Worm (Caenorhabditis elegans) whole organism, young adult: ENCODE results near the gene haao-1.

Source experiments
- B0261.1 ChIP-seq: sonication (generic microtip); optimal IDR thresholded peaks from 2 replicates; lab custom pipeline; 2016; ENCODE audit warnings: mild to moderate bottlenecking, missing genetic modification characterization, moderate library complexity, missing compliant biosample characterization
- B0336.3 ChIP-seq: fragments of 200-800 bp; sonication (Bioruptor generic); IDR thresholded peaks from 2 replicates; pipeline ENCODE4 v1.3.6; 2022; ENCODE audit warnings: missing genetic modification characterization, missing compliant biosample characterization
- D2030.7 ChIP-seq: fragments of 200-800 bp; sonication (Bioruptor generic); IDR thresholded peaks from 2 replicates; pipeline ENCODE4 v1.3.6; 2022; ENCODE audit warnings: missing genetic modification reagents, missing genetic modification characterization, missing compliant biosample characterization
- F10E7.11 ChIP-seq: sonication (generic microtip); optimal IDR thresholded peaks from 2 replicates; lab custom pipeline; 2017; ENCODE audit warnings: mild to moderate bottlenecking, missing genetic modification characterization, moderate library complexity, missing compliant biosample characterization
- F22D6.2 ChIP-seq: sonication (generic microtip); optimal IDR thresholded peaks from 2 replicates; lab custom pipeline; 2016; ENCODE audit warnings: mild to moderate bottlenecking, missing genetic modification characterization, missing compliant biosample characterization
- F37B4.10 ChIP-seq: fragments of 200-800 bp; sonication (Bioruptor generic); IDR thresholded peaks from 2 replicates; pipeline ENCODE4 v1.3.6; 2022; ENCODE audit warnings: missing genetic modification characterization, missing compliant biosample characterization
- F49E8.2 ChIP-seq: sonication (generic microtip); optimal IDR thresholded peaks from 3 replicates; lab custom pipeline; 2017; ENCODE audit warnings: missing genetic modification characterization, mild to moderate bottlenecking, missing compliant biosample characterization, antibody characterized with exemption, moderate library complexity; ENCODE audit not compliant: insufficient read depth
- F57A8.1 ChIP-seq: fragments of 200-800 bp; sonication (Bioruptor generic); optimal IDR thresholded peaks from 2 replicates; lab custom pipeline; 2018; ENCODE audit warnings: mild to moderate bottlenecking, missing genetic modification characterization, moderate library complexity, missing compliant biosample characterization
- T07F8.4 ChIP-seq: sonication (generic microtip); optimal IDR thresholded peaks from 2 replicates; lab custom pipeline; 2016; ENCODE audit warnings: mild to moderate bottlenecking, missing genetic modification characterization, moderate library complexity, missing compliant biosample characterization
- Y53G8AR.9 ChIP-seq: fragments of 200-800 bp; sonication (Bioruptor generic); conservative IDR thresholded peaks from 2 replicates; pipeline ENCODE4 v1.3.6; 2022; ENCODE audit warnings: missing genetic modification reagents, missing genetic modification characterization, missing compliant biosample characterization
- Y79H2A.3 ChIP-seq: fragments of 200-800 bp; sonication (Bioruptor generic); conservative IDR thresholded peaks from 2 replicates; pipeline ENCODE4 v1.3.6; 2022; ENCODE audit warnings: missing genetic modification reagents, missing genetic modification characterization, missing compliant biosample characterization
- aptf-3 ChIP-seq: fragments of 200-800 bp; sonication (Bioruptor generic); IDR thresholded peaks from 2 replicates; pipeline ENCODE4 v1.3.6; 2022; ENCODE audit warnings: missing genetic modification characterization, missing compliant biosample characterization
- athp-1 ChIP-seq: sonication (generic microtip); optimal IDR thresholded peaks from 2 replicates; lab custom pipeline; 2017; ENCODE audit warnings: mild to moderate bottlenecking, missing genetic modification characterization, missing compliant biosample characterization
- attf-5 ChIP-seq: fragments of 200-800 bp; sonication (Bioruptor generic); optimal IDR thresholded peaks from 2 replicates; lab custom pipeline; 2018; ENCODE audit warnings: mild to moderate bottlenecking, missing genetic modification characterization, missing compliant biosample characterization
- ccch-3 ChIP-seq: fragments of 200-800 bp; sonication (Bioruptor generic); optimal IDR thresholded peaks from 2 replicates; lab custom pipeline; 2018; ENCODE audit warnings: mild to moderate bottlenecking, missing genetic modification characterization, missing compliant biosample characterization
- ceh-27 ChIP-seq: fragments of 200-800 bp; sonication (Bioruptor generic); optimal IDR thresholded peaks from 2 replicates; lab custom pipeline; 2018; ENCODE audit warnings: mild to moderate bottlenecking, missing genetic modification characterization, moderate library complexity, missing compliant biosample characterization
- ceh-40 ChIP-seq: fragments of 200-800 bp; sonication (Bioruptor generic); IDR thresholded peaks from 2 replicates; pipeline ENCODE4 v1.3.6; 2022; ENCODE audit warnings: missing genetic modification characterization, missing compliant biosample characterization
- ceh-58 ChIP-seq: fragments of 200-800 bp; sonication (Bioruptor generic); IDR thresholded peaks from 2 replicates; pipeline ENCODE4 v1.3.6; 2022; ENCODE audit warnings: missing genetic modification characterization, missing compliant biosample characterization
- ceh-79 ChIP-seq: sonication (generic microtip); optimal IDR thresholded peaks from 2 replicates; lab custom pipeline; 2017; ENCODE audit warnings: mild to moderate bottlenecking, missing genetic modification characterization, missing compliant biosample characterization
- efl-1 ChIP-seq: fragments of 150-350 bp; optimal IDR thresholded peaks from 2 replicates; lab custom pipeline; 2014; ENCODE audit warnings: missing biosample characterization, missing genetic modification reagents, missing genetic modification characterization
- egl-44 ChIP-seq: fragments of 200-800 bp; sonication (Bioruptor generic); IDR thresholded peaks from 2 replicates; pipeline ENCODE4 v1.3.6; 2022; ENCODE audit warnings: missing genetic modification reagents, missing genetic modification characterization, missing compliant biosample characterization
- fkh-3 ChIP-seq: sonication (generic microtip); optimal IDR thresholded peaks from 2 replicates; lab custom pipeline; 2016; ENCODE audit warnings: mild to moderate bottlenecking, missing genetic modification characterization, missing compliant biosample characterization
- hlh-12 ChIP-seq: sonication (generic microtip); optimal IDR thresholded peaks from 2 replicates; lab custom pipeline; 2016; ENCODE audit warnings: missing genetic modification characterization, missing compliant biosample characterization
- let-607 ChIP-seq, 2 experiments: fragments of 200-800 bp in 1 of 2; sonication (Bioruptor generic) in 1 of 2; sonication (generic microtip) in 1 of 2; optimal IDR thresholded peaks; 2 replicates each; lab custom pipeline; 2016 to 2018; ENCODE audit warnings: mild to moderate bottlenecking in 2 of 2, missing compliant biosample characterization in 2 of 2, missing genetic modification characterization in 2 of 2, moderate library complexity in 2 of 2, missing genotype in 1 of 2
- lin-40 ChIP-seq: sonication (generic microtip); optimal IDR thresholded peaks from 2 replicates; lab custom pipeline; 2016; ENCODE audit warnings: missing genetic modification characterization, mild to moderate bottlenecking, missing compliant biosample characterization, missing genotype, missing genetic modification reagents
- lsy-27 ChIP-seq: sonication (generic microtip); optimal IDR thresholded peaks from 2 replicates; lab custom pipeline; 2017; ENCODE audit warnings: missing genetic modification characterization, mild to moderate bottlenecking, missing compliant biosample characterization, antibody characterized with exemption, missing genotype, borderline replicate concordance; ENCODE audit not compliant: insufficient read depth
- madf-8 ChIP-seq: fragments of 200-800 bp; sonication (Bioruptor generic); conservative IDR thresholded peaks from 2 replicates; pipeline ENCODE4 v1.3.6; 2022; ENCODE audit warnings: missing genetic modification reagents, missing genetic modification characterization, missing compliant biosample characterization
- mcd-1 ChIP-seq: fragments of 200-800 bp; sonication (Bioruptor generic); IDR thresholded peaks from 2 replicates; pipeline ENCODE4 v1.3.6; 2022; ENCODE audit warnings: missing genetic modification reagents, missing genetic modification characterization, missing compliant biosample characterization
- mel-28 ChIP-seq: sonication (generic microtip); optimal IDR thresholded peaks from 2 replicates; lab custom pipeline; 2016; ENCODE audit warnings: borderline replicate concordance, mild to moderate bottlenecking, missing genetic modification characterization, missing compliant biosample characterization
- nfyb-1 ChIP-seq: fragments of 200-800 bp; sonication (Bioruptor generic); IDR thresholded peaks from 2 replicates; pipeline ENCODE4 v1.3.6; 2022; ENCODE audit warnings: missing genetic modification reagents, missing genetic modification characterization, missing compliant biosample characterization
- nhr-120 ChIP-seq: fragments of 200-800 bp; sonication (Bioruptor generic); IDR thresholded peaks from 2 replicates; pipeline ENCODE4 v1.3.6; 2022; ENCODE audit warnings: missing genetic modification characterization, missing compliant biosample characterization
- repo-1 ChIP-seq: sonication (generic microtip); optimal IDR thresholded peaks from 2 replicates; lab custom pipeline; 2017; ENCODE audit warnings: mild to moderate bottlenecking, missing genetic modification characterization, missing compliant biosample characterization
- rpc-1 ChIP-seq, 2 experiments: fragments of 150-350 bp in 1 of 2; sonication (generic microtip) in 1 of 2; optimal IDR thresholded peaks; 2 replicates each; lab custom pipeline; 2014 to 2018; ENCODE audit warnings: missing biosample characterization in 1 of 2, missing genetic modification characterization in 1 of 2, missing genetic modification reagents in 1 of 2, missing genotype in 1 of 2
- snpc-1.1 ChIP-seq: sonication (generic microtip); optimal IDR thresholded peaks from 2 replicates; lab custom pipeline; 2017; ENCODE audit warnings: missing genetic modification characterization, mild to moderate bottlenecking, missing compliant biosample characterization, antibody characterized with exemption, moderate library complexity, missing genotype, missing genetic modification reagents; ENCODE audit not compliant: insufficient read depth
- snpc-1.3 ChIP-seq: sonication (generic microtip); optimal IDR thresholded peaks from 2 replicates; lab custom pipeline; 2017; ENCODE audit warnings: missing genetic modification characterization, mild to moderate bottlenecking, missing compliant biosample characterization, antibody characterized with exemption, moderate library complexity, missing genotype, missing genetic modification reagents; ENCODE audit not compliant: insufficient read depth
- snpc-3.4 ChIP-seq: sonication (generic microtip); optimal IDR thresholded peaks from 2 replicates; lab custom pipeline; 2017; ENCODE audit warnings: missing genetic modification characterization, mild to moderate bottlenecking, missing compliant biosample characterization, antibody characterized with exemption, moderate library complexity, missing genotype, missing genetic modification reagents
- sptf-2 ChIP-seq: fragments of 200-800 bp; sonication (Bioruptor generic); optimal IDR thresholded peaks from 2 replicates; lab custom pipeline; 2018; ENCODE audit warnings: mild to moderate bottlenecking, missing genetic modification characterization, missing compliant biosample characterization
- zfh-2 ChIP-seq: fragments of 200-800 bp; sonication (Bioruptor generic); conservative IDR thresholded peaks from 2 replicates; pipeline ENCODE4 v1.3.6; 2022; ENCODE audit warnings: missing genetic modification reagents, missing genetic modification characterization, missing compliant biosample characterization
- ztf-25 ChIP-seq: fragments of 200-800 bp; sonication (Bioruptor generic); IDR thresholded peaks from 2 replicates; pipeline ENCODE4 v1.3.6; 2022; ENCODE audit warnings: missing genetic modification reagents, missing genetic modification characterization, missing compliant biosample characterization
- ztf-28 ChIP-seq: fragments of 200-800 bp; sonication (Bioruptor generic); IDR thresholded peaks from 2 replicates; pipeline ENCODE4 v1.3.6; 2022; ENCODE audit warnings: missing genetic modification reagents, missing genetic modification characterization, missing compliant biosample characterization
- ztf-3 ChIP-seq: fragments of 200-800 bp; sonication (Bioruptor generic); optimal IDR thresholded peaks from 2 replicates; lab custom pipeline; 2018; ENCODE audit warnings: mild to moderate bottlenecking, missing genetic modification characterization, missing compliant biosample characterization

The haao-1 gene

DNA sequence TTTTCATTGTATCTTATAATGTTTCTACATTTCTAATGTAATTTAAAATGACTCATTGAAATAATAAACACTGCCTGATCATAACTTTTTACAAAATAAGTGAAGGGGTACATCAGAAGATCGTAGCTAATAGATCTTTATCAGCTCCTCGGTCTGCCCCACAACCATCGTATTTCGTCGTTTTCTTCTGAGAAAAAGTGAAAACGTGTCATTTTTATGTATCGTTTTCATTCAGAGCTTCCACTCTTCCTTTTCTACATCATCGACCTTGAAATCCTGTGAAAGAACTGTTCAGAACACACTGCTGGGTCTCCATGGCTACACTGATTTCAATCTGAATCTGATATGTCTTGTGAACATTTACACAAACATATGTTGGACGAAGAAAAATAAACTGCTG, 5.4 kb upstream of the haao-1 start (continued):
- no peak for TF ChIP-seq lsy-27 (tag; lab: Kevin White, UChicago)
- TF ChIP-seq F37B4.10 = no peak
- TF ChIP-seq madf-8 = no peak
- no peak for TF ChIP-seq aptf-3 (GFP tag; lab: Robert Waterston, UW)

ce11 chrV:9500826-9501451, 3.8 kb upstream of the haao-1 start, which contains the start of gene swt-5:
TSS of gene swt-5 (plus strand) at chrV:9501401.
- TF ChIP-seq ztf-3 (no peak), ccch-3 (GFP tag; lab: Kevin White, UChicago) (no peak), let-607 (tag; optimal IDR thresholded peaks at IDR 0.05; lab: Kevin White, UChicago) (no peak), Y53G8AR.9 (GFP tag; lab: Robert Waterston, UW) (no peak), efl-1 (no peak), athp-1 (no peak), snpc-1.3 (tag; lab: Kevin White, UChicago) (no peak), hlh-12 (tag; lab: Kevin White, UChicago) (no peak)

- TF ChIP-seq F10E7.11 (no peak), egl-44 (GFP tag; lab: Robert Waterston, UW) (peak; percentile 90), ztf-25 (GFP tag; lab: Robert Waterston, UW) (0 out of 2 replicates have a peak, but pooled peaks have one; percentile 22), mcd-1 (GFP tag; lab: Robert Waterston, UW) (no peak; the same call in 1 of the 2 replicates), B0336.3 (GFP tag; lab: Robert Waterston, UW) (no peak; the same call in none of the 2 replicates), D2030.7 (GFP tag; lab: Robert Waterston, UW) (peak; percentile 42), F49E8.2 (tag; lab: Kevin White, UChicago) (no peak), repo-1 (tag; lab: Kevin White, UChicago) (peak; percentile 74), nhr-120 (GFP tag; lab: Robert Waterston, UW) (peak; percentile 92; the same call in 1 of the 2 replicates), snpc-1.1 (tag; lab: Kevin White, UChicago) (peak; percentile 88), rpc-1 (optimal IDR thresholded peaks at IDR 0.05; lab: Kevin White, UChicago) (peak; percentile 81), rpc-1 (tag; optimal IDR thresholded peaks at IDR 0.05; lab: Kevin White, UChicago) (peak; percentile 74), attf-5 (GFP tag; lab: Kevin White, UChicago) (peak; percentile 24), sptf-2 (peak; percentile 47), zfh-2 (GFP tag; lab: Robert Waterston, UW) (no peak), ceh-27 (GFP tag; lab: Kevin White, UChicago) (peak; percentile 65), ceh-79 (peak; percentile 55), mel-28 (tag; lab: Kevin White, UChicago) (no peak), nfyb-1 (GFP tag; lab: Robert Waterston, UW) (peak; percentile 89), F37B4.10 (no peak), F22D6.2 (tag; lab: Kevin White, UChicago) (peak; percentile 30), efl-1 (no peak), snpc-3.4 (tag; lab: Kevin White, UChicago) (peak; percentile 73), ztf-28 (GFP tag; lab: Robert Waterston, UW) (no peak), ceh-40 (GFP tag; lab: Robert Waterston, UW) (0 out of 2 replicates have a peak, but pooled peaks have one; percentile 70), F57A8.1 (GFP tag; lab: Kevin White, UChicago) (no peak), B0261.1 (tag; lab: Kevin White, UChicago) (peak; percentile 95), Y79H2A.3 (no peak), lin-40 (tag; lab: Kevin White, UChicago) (no peak), fkh-3 (tag; lab: Kevin White, UChicago) (peak; percentile 66), T07F8.4 (peak; percentile 49), Y53G8AR.9 (GFP tag; lab: Robert Waterston, UW) (no peak), ceh-58 (GFP tag; lab: Robert Waterston, UW) (0 out of 2 replicates have a peak, but pooled peaks have one; percentile 36), athp-1 (peak; percentile 27)
Measured at ce11 chrV:9503152-9503817, 1.4 kb upstream of the haao-1 start.
